Worm (Caenorhabditis elegans): ENCODE data around the gene F35A5.5.

Gene F35A5.5

ce11 chrX:3768717-3769116 lies 26.8 kb downstream of the F35A5.5 start, which contains the start of gene F47B7.5:
Gene F47B7.5, minus strand, starts transcription at chrX:3768817.
- TF ChIP-seq rnt-1 (tag; optimal IDR thresholded peaks at IDR 0.05) (no peak), efl-1 (optimal IDR thresholded peaks at IDR 0.05) (no peak), efl-1 (GFP tag; optimal IDR thresholded peaks at IDR 0.05 in 1 of 2) (no peak), nhr-28 (tag; optimal IDR thresholded peaks at IDR 0.05) (no peak)

ce11 chrX:3766552-3766951 lies 29.0 kb downstream of the F35A5.5 start, which contains the start of gene F47B7.4:
Gene F47B7.4, minus strand, starts transcription at chrX:3766652.
- TF ChIP-seq zag-1 (tag; optimal IDR thresholded peaks at IDR 0.05) (no peak), mdl-1 (tag; optimal IDR thresholded peaks at IDR 0.05) (no peak), ztf-11 (tag; optimal IDR thresholded peaks at IDR 0.05) (no peak), isw-1 (GFP tag; IDR thresholded peaks at IDR 0.05) (no peak), snu-23 (GFP tag; optimal IDR thresholded peaks at IDR 0.05) (no peak), sptf-1 (tag; optimal IDR thresholded peaks at IDR 0.05) (no peak), lin-14 (GFP tag; optimal IDR thresholded peaks at IDR 0.05) (no peak), skn-1 (tag; optimal IDR thresholded peaks at IDR 0.05) (no peak), C34B4.2 (tag; optimal IDR thresholded peaks at IDR 0.05) (no peak), egl-27 (tag; optimal IDR thresholded peaks at IDR 0.05) (no peak)

ce11 chrX:3764295-3764694 lies 31.2 kb downstream of the F35A5.5 start, which contains the start of gene F47B7.3:
Gene F47B7.3, minus strand, starts transcription at chrX:3764395.
- TF ChIP-seq nhr-28 (tag; optimal IDR thresholded peaks at IDR 0.05) (no peak), rnt-1 (tag; optimal IDR thresholded peaks at IDR 0.05) (no peak), vab-15 (tag; optimal IDR thresholded peaks at IDR 0.05) (no peak), irx-1 (tag; optimal IDR thresholded peaks at IDR 0.05) (no peak), grh-1 (GFP tag; IDR thresholded peaks at IDR 0.05) (no peak), fkh-4 (tag; optimal IDR thresholded peaks at IDR 0.05; ENCODE audit: borderline replicate concordance) (no peak), fkh-8 (tag; optimal IDR thresholded peaks at IDR 0.05) (no peak), F16B12.6 (tag; optimal IDR thresholded peaks at IDR 0.05) (no peak), pag-3 (tag; optimal IDR thresholded peaks at IDR 0.05; ENCODE audit: borderline replicate concordance, insufficient read depth) (no peak), nhr-85 (tag) (no peak), unc-30 (tag; optimal IDR thresholded peaks at IDR 0.05) (no peak), pax-3 (tag; optimal IDR thresholded peaks at IDR 0.05) (no peak), tbx-2 (tag; optimal IDR thresholded peaks at IDR 0.05) (no peak), egl-13 (tag; optimal IDR thresholded peaks at IDR 0.05) (no peak), zag-1 (tag; optimal IDR thresholded peaks at IDR 0.05) (no peak), lin-15B (tag; optimal IDR thresholded peaks at IDR 0.05) (no peak), zip-4 (GFP tag; optimal IDR thresholded peaks at IDR 0.05) (no peak), swsn-7 (tag; optimal IDR thresholded peaks at IDR 0.05) (no peak), hlh-4 (tag; optimal IDR thresholded peaks at IDR 0.05) (no peak), dsc-1 (tag; optimal IDR thresholded peaks at IDR 0.05) (no peak)

ce11 chrX:3762410-3762809 lies 33.1 kb downstream of the F35A5.5 start, which contains the start of gene T14G12.11:
Gene T14G12.11, minus strand, starts transcription at chrX:3762547.
- no peak for TF ChIP-seq nhr-237 (tag; optimal IDR thresholded peaks at IDR 0.05)
- TF ChIP-seq ets-5 (GFP tag; IDR thresholded peaks at IDR 0.05) = no peak
- no peak for TF ChIP-seq alr-1 (tag; optimal IDR thresholded peaks at IDR 0.05; ENCODE audit: borderline replicate concordance)
- no peak for TF ChIP-seq efl-1 (optimal IDR thresholded peaks at IDR 0.05)
- TF ChIP-seq efl-1 (GFP tag; optimal IDR thresholded peaks at IDR 0.05 in 1 of 2) = no peak
- no peak for TF ChIP-seq elt-3 (tag; optimal IDR thresholded peaks at IDR 0.05)
- no peak for TF ChIP-seq rnt-1 (tag; optimal IDR thresholded peaks at IDR 0.05)
- TF ChIP-seq snu-23 (GFP tag; optimal IDR thresholded peaks at IDR 0.05) = no peak
- no peak for TF ChIP-seq lin-35 (GFP tag; optimal IDR thresholded peaks at IDR 0.05)
- TF ChIP-seq unc-30 (tag; optimal IDR thresholded peaks at IDR 0.05) = no peak

Data from whole organism, L1 larva.